Worm (Caenorhabditis elegans) whole organism, L2 larva: ENCODE data around the gene nhr-94.

Experiments
- C34F6.9 ChIP-seq: fragments of 150-350 bp; optimal IDR thresholded peaks from 2 replicates; lab custom pipeline; 2014; ENCODE audit warnings: missing biosample characterization, missing genetic modification characterization
- R02D3.7 ChIP-seq: fragments of 150-350 bp; optimal IDR thresholded peaks from 2 replicates; lab custom pipeline; 2014; ENCODE audit warnings: missing biosample characterization, missing genetic modification characterization
- Y55F3AM.14 ChIP-seq: fragments of 200-800 bp; sonication (Bioruptor generic); optimal IDR thresholded peaks from 2 replicates; lab custom pipeline; 2018; ENCODE audit warnings: mild to moderate bottlenecking, missing genetic modification characterization, missing compliant biosample characterization
- ZK546.5 ChIP-seq: sonication (generic microtip); optimal IDR thresholded peaks from 2 replicates; lab custom pipeline; 2017; ENCODE audit warnings: missing biosample characterization, missing genetic modification characterization
- alr-1 ChIP-seq: fragments of 150-350 bp; optimal IDR thresholded peaks from 2 replicates; lab custom pipeline; 2014; ENCODE audit warnings: missing biosample characterization, missing genetic modification characterization
- aly-2 ChIP-seq: fragments of 150-350 bp; optimal IDR thresholded peaks from 2 replicates; lab custom pipeline; 2014; ENCODE audit warnings: missing biosample characterization, missing genetic modification characterization
- ama-1 ChIP-seq: fragments of 150-350 bp; optimal IDR thresholded peaks from 2 replicates; lab custom pipeline; 2018; ENCODE audit warnings: inconsistent platforms
- blmp-1 ChIP-seq: sonication (generic microtip); optimal IDR thresholded peaks from 2 replicates; lab custom pipeline; 2017; ENCODE audit warnings: missing genetic modification characterization, mild to moderate bottlenecking, missing compliant biosample characterization, antibody characterized with exemption, moderate library complexity; ENCODE audit not compliant: insufficient read depth
- ceh-16 ChIP-seq: fragments of 150-350 bp; optimal IDR thresholded peaks from 2 replicates; lab custom pipeline; 2014; ENCODE audit warnings: missing biosample characterization, missing genetic modification characterization
- ceh-82 ChIP-seq: fragments of 150-350 bp; optimal IDR thresholded peaks from 2 replicates; lab custom pipeline; 2014; ENCODE audit warnings: missing biosample characterization, missing genetic modification characterization
- crh-2 ChIP-seq: sonication (generic microtip); optimal IDR thresholded peaks from 2 replicates; lab custom pipeline; 2017; ENCODE audit warnings: missing biosample characterization, missing genetic modification characterization
- dmd-4 ChIP-seq: sonication (generic microtip); optimal IDR thresholded peaks from 2 replicates; lab custom pipeline; 2017; ENCODE audit warnings: missing biosample characterization, missing genetic modification characterization
- egl-27 ChIP-seq: sonication (generic microtip); optimal IDR thresholded peaks from 3 replicates; lab custom pipeline; 2017; ENCODE audit warnings: missing biosample characterization, missing genetic modification reagents, missing genetic modification characterization
- elt-3 ChIP-seq: sonication (generic microtip); optimal IDR thresholded peaks from 2 replicates; lab custom pipeline; 2017; ENCODE audit warnings: missing biosample characterization, missing genetic modification characterization
- gmeb-1 ChIP-seq: fragments of 150-350 bp; optimal IDR thresholded peaks from 2 replicates; lab custom pipeline; 2014; ENCODE audit warnings: missing biosample characterization, missing genetic modification characterization
- lin-11 ChIP-seq: fragments of 150-350 bp; sonication (generic microtip); optimal IDR thresholded peaks from 2 replicates; lab custom pipeline; 2014; ENCODE audit warnings: missing biosample characterization, missing genetic modification characterization, inconsistent platforms, mixed read lengths
- lin-39 ChIP-seq: fragments of 150-350 bp; optimal IDR thresholded peaks from 2 replicates; lab custom pipeline; 2014; ENCODE audit warnings: missing biosample characterization, missing genetic modification reagents, missing genetic modification characterization
- lsy-2 ChIP-seq, 2 experiments: fragments of 150-350 bp in 1 of 2; sonication (generic microtip) in 1 of 2; optimal IDR thresholded peaks; 2 replicates each; lab custom pipeline; 2014 to 2017; ENCODE audit warnings: missing biosample characterization in 2 of 2, missing genetic modification characterization in 2 of 2
- mab-5 ChIP-seq: fragments of 150-350 bp; optimal IDR thresholded peaks from 2 replicates; lab custom pipeline; 2014; ENCODE audit warnings: missing biosample characterization, missing genetic modification characterization
- mbf-1 ChIP-seq: sonication (generic microtip); optimal IDR thresholded peaks from 2 replicates; lab custom pipeline; 2017; ENCODE audit warnings: missing biosample characterization, missing genetic modification characterization
- mdl-1 ChIP-seq, 2 experiments: fragments of 150-350 bp in 1 of 2; sonication (generic microtip) in 1 of 2; optimal IDR thresholded peaks; 2 replicates each; lab custom pipeline; 2017; ENCODE audit warnings: missing biosample characterization in 2 of 2, missing genetic modification characterization in 2 of 2
- nhr-11 ChIP-seq: fragments of 150-350 bp; optimal IDR thresholded peaks from 2 replicates; lab custom pipeline; 2014; ENCODE audit warnings: missing biosample characterization, missing genetic modification characterization
- nhr-12 ChIP-seq: fragments of 150-350 bp; optimal IDR thresholded peaks from 2 replicates; lab custom pipeline; 2014; ENCODE audit warnings: missing biosample characterization, missing genetic modification characterization
- nhr-23 ChIP-seq: fragments of 150-350 bp; optimal IDR thresholded peaks from 2 replicates; lab custom pipeline; 2014; ENCODE audit warnings: missing biosample characterization, missing genetic modification reagents, missing genetic modification characterization
- nhr-237 ChIP-seq: fragments of 150-350 bp; optimal IDR thresholded peaks from 2 replicates; lab custom pipeline; 2014; ENCODE audit warnings: missing biosample characterization, missing genetic modification characterization
- nhr-25 ChIP-seq: fragments of 150-350 bp; sonication (generic microtip); optimal IDR thresholded peaks from 3 replicates; lab custom pipeline; 2014; ENCODE audit warnings: missing biosample characterization, missing genetic modification characterization
- nhr-77 ChIP-seq: fragments of 150-350 bp; optimal IDR thresholded peaks from 2 replicates; lab custom pipeline; 2014; ENCODE audit warnings: missing biosample characterization, missing genetic modification characterization
- sem-4 ChIP-seq: fragments of 150-350 bp; optimal IDR thresholded peaks from 2 replicates; lab custom pipeline; 2014; ENCODE audit warnings: missing biosample characterization, missing genetic modification reagents, missing genetic modification characterization
- skn-1 ChIP-seq: sonication (generic microtip); optimal IDR thresholded peaks from 2 replicates; lab custom pipeline; 2017; ENCODE audit warnings: missing biosample characterization, missing genetic modification characterization
- zag-1 ChIP-seq: fragments of 150-350 bp; optimal IDR thresholded peaks from 2 replicates; lab custom pipeline; 2014; ENCODE audit warnings: missing biosample characterization, missing genetic modification characterization
- ztf-1 ChIP-seq: fragments of 200-800 bp; sonication (Bioruptor generic); conservative IDR thresholded peaks from 2 replicates; pipeline ENCODE4 v1.3.6; 2022; ENCODE audit warnings: missing genetic modification characterization, missing compliant biosample characterization
- ztf-11 ChIP-seq: sonication (generic microtip); optimal IDR thresholded peaks from 2 replicates; lab custom pipeline; 2017; ENCODE audit warnings: missing biosample characterization, missing genetic modification characterization
- ztf-4 ChIP-seq: fragments of 150-350 bp; optimal IDR thresholded peaks from 2 replicates; lab custom pipeline; 2014; ENCODE audit warnings: missing biosample characterization, missing genetic modification characterization

nhr-94 gene

DNA sequence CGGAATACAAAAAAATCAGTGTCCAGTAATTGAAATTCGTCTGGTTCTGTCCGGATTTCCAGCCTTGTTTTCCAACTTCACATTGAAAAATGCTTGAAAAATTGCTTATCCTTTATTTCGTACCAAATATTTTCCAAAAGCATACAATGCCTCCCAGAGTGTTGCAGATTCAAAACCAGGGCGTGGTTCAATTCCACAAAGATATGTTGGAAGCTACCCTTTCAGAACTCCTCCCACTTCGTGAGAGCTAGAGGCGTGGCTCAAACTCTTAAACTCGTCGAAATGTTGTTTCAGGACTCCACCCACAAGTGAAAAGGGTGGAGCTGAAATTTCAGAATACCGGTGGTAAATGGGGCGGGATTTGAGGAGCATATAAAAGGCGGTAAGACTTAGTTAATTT is 10.2 kb downstream of the nhr-94 start, which contains the start of gene C12D5.3:
TSS of gene C12D5.3 (plus strand) at position 301 of the 400 bp plus-strand sequence.
- TF ChIP-seq dmd-4 (tag; lab: Kevin White, UChicago) (no peak), skn-1 (tag; lab: Kevin White, UChicago) (no peak)

DNA sequence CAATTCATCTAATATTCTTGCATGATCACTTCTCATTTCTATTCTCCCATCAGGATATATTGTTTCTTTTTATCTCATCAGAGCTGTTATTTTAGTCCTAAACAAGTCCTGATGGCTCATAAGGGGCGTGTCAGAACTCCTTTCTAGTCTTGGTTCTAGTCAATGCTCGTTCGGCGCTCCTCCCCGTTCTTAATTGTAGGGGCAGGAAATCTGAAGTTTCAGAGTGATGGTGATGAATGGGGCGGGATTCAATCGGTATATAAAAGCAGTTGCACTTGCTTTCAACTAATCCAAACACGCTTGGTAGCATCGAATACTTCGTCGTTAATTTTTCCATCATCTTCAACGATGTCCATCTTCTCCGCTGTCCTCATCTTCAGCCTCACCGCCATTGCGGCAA is 13.9 kb downstream of the nhr-94 start, which contains the start of gene C12D5.4:
TSS of gene C12D5.4 (plus strand) at position 301 of the 400 bp plus-strand sequence.
- TF ChIP-seq egl-27 (tag; lab: Kevin White, UChicago) (no peak), mab-5 (tag; lab: Kevin White, UChicago) (no peak), nhr-23 (tag; lab: Kevin White, UChicago) (no peak), ceh-82 (no peak), Y55F3AM.14 (GFP tag; lab: Kevin White, UChicago) (no peak), crh-2 (no peak), zag-1 (no peak), alr-1 (tag; lab: Kevin White, UChicago) (no peak)

ce11 chrV:7667940-7668339 is 18.2 kb downstream of the nhr-94 start, which contains the start of gene C12D5.5:
C12D5.5 (plus strand) TSS chrV:7668240.
- TF ChIP-seq elt-3 (tag; lab: Kevin White, UChicago): no peak
- no peak for TF ChIP-seq ztf-11 (tag; lab: Kevin White, UChicago)
- no peak for TF ChIP-seq nhr-12

DNA sequence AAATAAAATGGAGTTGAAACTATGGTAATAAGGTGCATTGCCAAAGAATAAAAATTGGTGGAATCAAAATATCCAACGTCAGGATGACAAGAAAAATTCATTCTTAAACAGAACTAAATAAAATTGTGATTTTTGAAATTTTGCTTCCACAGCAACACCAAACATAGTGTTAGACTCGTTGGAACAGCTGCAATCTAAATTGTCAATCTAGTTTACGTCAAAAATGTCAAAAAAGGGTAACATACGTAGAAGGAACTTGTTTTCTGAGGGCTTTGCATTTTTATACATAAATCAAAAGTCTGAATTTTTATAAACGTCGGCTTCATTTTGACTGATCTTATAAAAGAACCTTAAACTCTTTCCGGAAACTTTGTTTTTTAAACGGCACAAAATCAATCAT is 32.6 kb downstream of the nhr-94 start, which contains the start of gene srh-200:
TSS of gene srh-200 (minus strand) at position 101 of the 400 bp plus-strand sequence.
- TF ChIP-seq alr-1 (tag; lab: Kevin White, UChicago) (no peak), ztf-11 (tag; lab: Kevin White, UChicago) (no peak), lin-11 (tag; lab: Kevin White, UChicago) (no peak), nhr-237 (tag; lab: Kevin White, UChicago) (no peak), nhr-77 (no peak), sem-4 (tag; lab: Kevin White, UChicago) (no peak), ztf-4 (tag; lab: Kevin White, UChicago) (no peak), R02D3.7 (tag; lab: Kevin White, UChicago) (no peak), mab-5 (tag; lab: Kevin White, UChicago) (no peak), ama-1 (lab: Kevin White, UChicago) (no peak), lsy-2 (tag; optimal IDR thresholded peaks at IDR 0.05; lab: Kevin White, UChicago) (no peak)

ce11 chrV:7651757-7652156 is 34.4 kb downstream of the nhr-94 start, which contains the start of gene srh-234:
srh-234 (minus strand) TSS chrV:7651857.
- TF ChIP-seq ceh-16 (no peak), ztf-1 (GFP tag; lab: Robert Waterston, UW) (no peak), C34F6.9 (tag; lab: Kevin White, UChicago) (no peak), aly-2 (no peak), ztf-11 (tag; lab: Kevin White, UChicago) (no peak), lin-11 (tag; lab: Kevin White, UChicago) (no peak), nhr-23 (tag; lab: Kevin White, UChicago) (no peak), skn-1 (tag; lab: Kevin White, UChicago) (no peak), nhr-11 (no peak), gmeb-1 (tag; lab: Kevin White, UChicago) (no peak), Y55F3AM.14 (GFP tag; lab: Kevin White, UChicago) (no peak), lin-39 (tag; lab: Kevin White, UChicago) (no peak)

DNA sequence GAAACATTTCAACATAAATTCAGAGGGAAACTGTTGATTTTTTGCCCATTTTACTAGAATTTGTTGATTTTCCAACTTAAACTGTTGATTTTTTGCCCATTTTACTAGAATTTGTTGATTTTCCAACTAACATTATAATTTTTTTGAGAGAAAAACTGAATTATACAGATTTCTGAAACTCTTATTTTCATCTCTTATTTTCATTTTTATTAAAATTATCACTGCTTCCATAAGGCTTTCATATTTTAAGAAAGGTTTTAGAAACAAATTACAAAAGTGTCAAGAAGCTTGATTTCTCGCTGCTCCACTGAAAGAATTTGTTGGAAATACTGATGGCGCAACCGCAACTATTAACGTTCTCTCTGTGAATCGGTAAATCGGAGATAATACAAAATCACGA is 36.2 kb downstream of the nhr-94 start:
- no peak for TF ChIP-seq blmp-1 (tag; lab: Kevin White, UChicago)
- no peak for TF ChIP-seq nhr-23 (tag; lab: Kevin White, UChicago)
- no peak for TF ChIP-seq nhr-11
- no peak for TF ChIP-seq elt-3 (tag; lab: Kevin White, UChicago)
- no peak for TF ChIP-seq mbf-1 (tag; lab: Kevin White, UChicago)
- TF ChIP-seq skn-1 (tag; lab: Kevin White, UChicago): no peak
- TF ChIP-seq nhr-25 (tag; lab: Kevin White, UChicago): no peak
- TF ChIP-seq lin-39 (tag; lab: Kevin White, UChicago): no peak
- no peak for TF ChIP-seq crh-2
- TF ChIP-seq R02D3.7 (tag; lab: Kevin White, UChicago): no peak
- TF ChIP-seq mdl-1 (tag; optimal IDR thresholded peaks at IDR 0.05; lab: Kevin White, UChicago): no peak
- TF ChIP-seq egl-27 (tag; lab: Kevin White, UChicago): no peak
- no peak for TF ChIP-seq ZK546.5 (tag; lab: Kevin White, UChicago)
